Fruit fly (Drosophila melanogaster): Measurements from ENCODE around the gene Act5C.
A peak's percentile ranks its signal among the peaks of the same experiment; 100 is the strongest.

Gene Act5C

DNA sequence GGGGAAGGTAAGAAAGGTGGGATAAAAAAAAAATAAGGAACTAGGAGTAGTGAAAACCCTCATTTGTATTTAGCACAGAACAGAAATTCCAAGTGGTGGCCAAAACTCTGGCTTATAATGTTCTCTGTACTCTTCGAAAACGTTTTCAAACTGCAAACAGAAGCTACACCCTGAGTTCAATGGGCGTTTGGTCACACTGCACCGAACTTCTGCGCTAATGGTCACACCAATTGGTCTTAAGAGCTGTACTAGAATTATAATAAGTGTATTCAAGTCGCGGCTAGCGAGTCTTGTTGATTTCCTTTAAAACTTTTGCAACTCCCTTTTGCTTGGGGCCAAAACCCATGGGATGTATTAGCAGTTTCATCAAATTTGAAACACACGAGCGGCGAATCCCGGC is 21.4 kb downstream of the Act5C start:
- TF ChIP-seq Hnf4 (GFP tag; optimal IDR thresholded peaks at IDR 0.05) (no peak), pan (optimal IDR thresholded peaks at IDR 0.05) (no peak), Dif (GFP tag; optimal IDR thresholded peaks at IDR 0.05; ENCODE audit: partially characterized antibody) (no peak), psq (GFP tag; optimal IDR thresholded peaks at IDR 0.05) (no peak)

DNA sequence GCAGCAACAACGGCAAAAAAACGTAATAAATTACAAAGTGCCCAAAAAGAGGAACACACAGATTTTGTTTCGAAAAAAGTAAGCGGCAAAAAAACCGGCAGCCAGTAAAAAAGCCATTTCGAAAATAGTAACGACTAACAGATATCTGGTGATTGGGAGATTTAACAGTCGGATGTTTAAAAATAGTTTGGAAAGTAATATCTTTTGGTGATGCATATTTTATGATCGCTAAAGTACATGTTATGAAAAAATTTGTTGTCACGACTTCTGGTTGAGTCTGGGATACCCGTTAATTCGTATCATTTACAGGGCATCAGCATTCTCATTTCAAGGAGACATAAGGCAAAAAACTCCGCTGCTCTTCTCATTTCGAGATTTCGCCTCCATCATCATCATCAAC is 22.5 kb downstream of the Act5C start:
- TF ChIP-seq Vsx2 (GFP tag; optimal IDR thresholded peaks at IDR 0.05; ENCODE audit: partially characterized antibody) (no peak), Hr78 (GFP tag; optimal IDR thresholded peaks at IDR 0.05) (no peak), HLH106 (tag; optimal IDR thresholded peaks at IDR 0.05) (peak; percentile 69), Dif (GFP tag; optimal IDR thresholded peaks at IDR 0.05; ENCODE audit: partially characterized antibody) (no peak), dsf (GFP tag; optimal IDR thresholded peaks at IDR 0.05; ENCODE audit: borderline replicate concordance) (no peak), fru (GFP tag; optimal IDR thresholded peaks at IDR 0.05) (peak; percentile 80), psq (GFP tag; optimal IDR thresholded peaks at IDR 0.05) (peak; percentile 65), Hr83 (GFP tag; optimal IDR thresholded peaks at IDR 0.05; ENCODE audit: poor library complexity, severe bottlenecking) (no peak), pan (optimal IDR thresholded peaks at IDR 0.05) (no peak), OdsH (GFP tag; optimal IDR thresholded peaks at IDR 0.05) (peak; percentile 63), Dfd (GFP tag; optimal IDR thresholded peaks at IDR 0.05) (no peak), dmrt93B (GFP tag; optimal IDR thresholded peaks at IDR 0.05) (peak; percentile 42), br (GFP tag; optimal IDR thresholded peaks at IDR 0.05) (peak; percentile 78), GATAd (GFP tag; optimal IDR thresholded peaks at IDR 0.05) (no peak), foxo (GFP tag; optimal IDR thresholded peaks at IDR 0.05) (peak in 1 of 2 experiments; percentile 81), Jra (GFP tag; optimal IDR thresholded peaks at IDR 0.05) (no peak), Mio (GFP tag; optimal IDR thresholded peaks at IDR 0.05) (no peak), Abd-B (GFP tag; optimal IDR thresholded peaks at IDR 0.05) (no peak), Rel (GFP tag; optimal IDR thresholded peaks at IDR 0.05) (no peak), Rel (tag; optimal IDR thresholded peaks at IDR 0.05) (peak; percentile 7), Sp1 (GFP tag; optimal IDR thresholded peaks at IDR 0.05) (peak; percentile 55), sv (GFP tag; optimal IDR thresholded peaks at IDR 0.05) (no peak), N (GFP tag; optimal IDR thresholded peaks at IDR 0.05) (no peak), CG9705 (GFP tag; optimal IDR thresholded peaks at IDR 0.05) (no peak), Hnf4 (GFP tag; optimal IDR thresholded peaks at IDR 0.05) (peak; percentile 64), rgr (GFP tag; optimal IDR thresholded peaks at IDR 0.05) (peak; percentile 78), sage (GFP tag; optimal IDR thresholded peaks at IDR 0.05) (no peak), tai (GFP tag; optimal IDR thresholded peaks at IDR 0.05) (no peak), CrebA (GFP tag; optimal IDR thresholded peaks at IDR 0.05; ENCODE audit: borderline replicate concordance) (no peak), h (GFP tag; optimal IDR thresholded peaks at IDR 0.05) (peak; percentile 85), brk (GFP tag; optimal IDR thresholded peaks at IDR 0.05) (no peak), CG32264 (GFP tag; optimal IDR thresholded peaks at IDR 0.05) (peak; percentile 49), jim (GFP tag; optimal IDR thresholded peaks at IDR 0.05) (no peak), lola (GFP tag; optimal IDR thresholded peaks at IDR 0.05) (no peak), Myc (optimal IDR thresholded peaks at IDR 0.05) (no peak), woc (GFP tag; optimal IDR thresholded peaks at IDR 0.05) (peak; percentile 54), dl (GFP tag; optimal IDR thresholded peaks at IDR 0.05; ENCODE audit: insufficient read depth in 1 of 2, partially characterized antibody in 2 of 2) (no peak), usp (GFP tag; optimal IDR thresholded peaks at IDR 0.05) (no peak), ey (GFP tag; optimal IDR thresholded peaks at IDR 0.05) (peak; percentile 78)

DNA sequence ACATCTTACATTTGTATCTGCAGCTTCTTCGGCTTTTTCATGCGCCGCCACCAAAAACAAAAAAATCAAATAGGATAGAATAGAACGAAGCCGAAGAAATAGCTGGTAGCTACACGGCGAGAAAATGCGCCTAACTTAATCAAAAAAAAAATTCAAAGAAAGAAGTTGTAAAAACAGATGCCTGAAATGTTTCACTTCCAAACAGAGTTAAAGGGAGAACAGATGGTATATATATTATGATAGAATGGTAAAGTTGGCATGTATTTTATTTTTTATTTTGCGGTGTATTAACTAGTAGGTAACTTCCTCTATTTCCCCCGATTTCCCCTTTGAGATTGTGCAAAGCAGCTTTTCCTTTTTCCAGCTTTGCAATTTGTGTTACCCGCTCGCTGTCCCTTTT is 23.7 kb downstream of the Act5C start:
- TF ChIP-seq psq (GFP tag; optimal IDR thresholded peaks at IDR 0.05) (no peak), CrebA (GFP tag; optimal IDR thresholded peaks at IDR 0.05; ENCODE audit: borderline replicate concordance) (no peak), usp (GFP tag; optimal IDR thresholded peaks at IDR 0.05) (no peak), Rel (GFP tag; optimal IDR thresholded peaks at IDR 0.05) (no peak), Rel (tag; optimal IDR thresholded peaks at IDR 0.05) (no peak), Myc (optimal IDR thresholded peaks at IDR 0.05) (no peak), br (GFP tag; optimal IDR thresholded peaks at IDR 0.05) (no peak), h (GFP tag; optimal IDR thresholded peaks at IDR 0.05) (no peak), dsf (GFP tag; optimal IDR thresholded peaks at IDR 0.05; ENCODE audit: borderline replicate concordance) (no peak), fru (GFP tag; optimal IDR thresholded peaks at IDR 0.05) (no peak)
